Worm (Caenorhabditis elegans): ENCODE results near the gene cal-7.

The cal-7 gene

ce11 chrV:9779418-9779817, 45.5 kb downstream of the cal-7 start, which contains the start of gene F46B6.4:
F46B6.4 (minus strand) TSS chrV:9779518.
- no peak for TF ChIP-seq mel-28 (tag; optimal IDR thresholded peaks at IDR 0.05; ENCODE audit: borderline replicate concordance)
- TF ChIP-seq lin-35 (GFP tag; optimal IDR thresholded peaks at IDR 0.05), result no peak
- TF ChIP-seq lin-40 (tag; optimal IDR thresholded peaks at IDR 0.05), result no peak

DNA sequence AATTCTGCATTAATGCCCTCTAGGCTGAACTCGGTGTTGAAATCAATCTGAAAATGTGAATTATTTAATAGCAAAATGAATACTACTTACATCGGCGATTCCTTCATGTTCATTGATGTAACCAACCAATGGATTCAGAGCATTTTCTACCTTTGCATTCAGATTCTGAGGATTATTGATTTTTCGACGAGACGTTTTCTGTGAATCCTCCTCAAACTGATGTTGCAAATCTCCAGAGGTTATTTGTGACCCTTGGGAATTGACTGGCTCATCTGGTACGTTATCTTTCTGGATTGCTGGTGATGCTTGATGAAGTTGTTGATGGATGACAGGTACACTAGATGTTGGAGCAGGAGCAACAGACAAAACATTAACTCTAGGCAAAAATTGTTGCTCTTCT, 48.1 kb downstream of the cal-7 start:
- TF ChIP-seq F57C9.4 (tag; optimal IDR thresholded peaks at IDR 0.05), result no peak
- no peak for TF ChIP-seq F33H1.4 (GFP tag; IDR thresholded peaks at IDR 0.05)
- TF ChIP-seq F39B2.1 (GFP tag; IDR thresholded peaks at IDR 0.05), result no peak
- TF ChIP-seq T07F8.4 (tag; optimal IDR thresholded peaks at IDR 0.05), result no peak
- no peak for TF ChIP-seq nfya-2 (GFP tag; IDR thresholded peaks at IDR 0.05)
- no peak for TF ChIP-seq ekl-4 (GFP tag; IDR thresholded peaks at IDR 0.05)
- TF ChIP-seq tbx-9 (tag; optimal IDR thresholded peaks at IDR 0.05; ENCODE audit: borderline replicate concordance), result no peak

ce11 chrV:9782969-9783368, 49.1 kb downstream of the cal-7 start, which contains the start of gene F46B6.5:
F46B6.5 (minus strand) TSS chrV:9783069.
- TF ChIP-seq F39B2.1 (GFP tag; IDR thresholded peaks at IDR 0.05), result no peak
- TF ChIP-seq sptf-2 (GFP tag; optimal IDR thresholded peaks at IDR 0.05), result no peak
- no peak for TF ChIP-seq lsy-27 (tag; optimal IDR thresholded peaks at IDR 0.05; ENCODE audit: borderline replicate concordance, insufficient read depth)
- no peak for TF ChIP-seq madf-3 (GFP tag; IDR thresholded peaks at IDR 0.05)
- TF ChIP-seq ztf-25 (GFP tag; IDR thresholded peaks at IDR 0.05), result 0 out of 2 replicates have a peak, but pooled peaks have one; percentile 38

ce11 chrV:9784215-9784614, 50.3 kb downstream of the cal-7 start:
- no peak for TF ChIP-seq nhr-179 (tag; optimal IDR thresholded peaks at IDR 0.05)
- peak; percentile 49 for TF ChIP-seq xnd-1 (tag; optimal IDR thresholded peaks at IDR 0.05)
- no peak for TF ChIP-seq K11D2.4 (GFP tag; IDR thresholded peaks at IDR 0.05)
- no peak for TF ChIP-seq Y67H2A.10 (GFP tag; conservative IDR thresholded peaks at IDR 0.05)
- peak; percentile 82 for TF ChIP-seq madf-6 (GFP tag; IDR thresholded peaks at IDR 0.05)
- TF ChIP-seq B0035.1 (tag; optimal IDR thresholded peaks at IDR 0.05), result no peak
- TF ChIP-seq ztf-22 (GFP tag; optimal IDR thresholded peaks at IDR 0.05), result no peak
- TF ChIP-seq lag-1 (GFP tag; IDR thresholded peaks at IDR 0.05), result no peak
- TF ChIP-seq ets-4 (GFP tag; optimal IDR thresholded peaks at IDR 0.05), result no peak
- TF ChIP-seq zim-3 (tag; optimal IDR thresholded peaks at IDR 0.05), result no peak
- no peak for TF ChIP-seq mcd-1 (GFP tag; IDR thresholded peaks at IDR 0.05)
- 0 out of 2 replicates have a peak, but pooled peaks have one; percentile 21 for TF ChIP-seq madf-8 (GFP tag; conservative IDR thresholded peaks at IDR 0.05)
- peak; percentile 6; the same call in 1 of the 2 replicates for TF ChIP-seq F33H1.4 (GFP tag; IDR thresholded peaks at IDR 0.05)
- TF ChIP-seq hmg-20 (GFP tag; IDR thresholded peaks at IDR 0.05), result no peak
- no peak for TF ChIP-seq F52B5.7 (tag; optimal IDR thresholded peaks at IDR 0.05)
- no peak for TF ChIP-seq tbp1 (GFP tag; optimal IDR thresholded peaks at IDR 0.05)
- TF ChIP-seq mxl-1 (tag; optimal IDR thresholded peaks at IDR 0.05), result no peak
- TF ChIP-seq rec-8 (tag; optimal IDR thresholded peaks at IDR 0.05), result no peak
- no peak for TF ChIP-seq F22D6.2 (tag; optimal IDR thresholded peaks at IDR 0.05)
- no peak for TF ChIP-seq cebp-2 (GFP tag; IDR thresholded peaks at IDR 0.05)
- TF ChIP-seq nhr-80 (tag; optimal IDR thresholded peaks at IDR 0.05), result no peak
- no peak for TF ChIP-seq lir-1 (GFP tag; conservative IDR thresholded peaks at IDR 0.05)
- peak; percentile 21 for TF ChIP-seq dpl-1 (GFP tag; optimal IDR thresholded peaks at IDR 0.05)
- TF ChIP-seq unc-130 (GFP tag; optimal IDR thresholded peaks at IDR 0.05), result no peak
- TF ChIP-seq C17E4.6 (GFP tag; IDR thresholded peaks at IDR 0.05), result no peak
- no peak for TF ChIP-seq snpc-4 (GFP tag; optimal IDR thresholded peaks at IDR 0.05)
- TF ChIP-seq snpc-4 (tag; optimal IDR thresholded peaks at IDR 0.05), result no peak
- TF ChIP-seq lin-40 (tag; optimal IDR thresholded peaks at IDR 0.05), result no peak
- no peak for TF ChIP-seq zfh-2 (GFP tag; conservative IDR thresholded peaks at IDR 0.05)
- no peak for TF ChIP-seq F57A8.1 (GFP tag; optimal IDR thresholded peaks at IDR 0.05)
- no peak for TF ChIP-seq bed-1 (GFP tag; IDR thresholded peaks at IDR 0.05)
- TF ChIP-seq lin-54 (GFP tag; optimal IDR thresholded peaks at IDR 0.05), result no peak
- TF ChIP-seq lin-35 (GFP tag; optimal IDR thresholded peaks at IDR 0.05), result no peak
